Fruit fly (Drosophila melanogaster) whole organism, pupa: ENCODE data around the gene eIF2Bepsilon.
A peak's percentile ranks its signal among the peaks of the same experiment; 100 is the strongest.

ENCODE experiments used
- CG10348 ChIP-seq: fragments of 200-800 bp; sonication (Bioruptor generic); IDR thresholded peaks from 2 replicates; pipeline ENCODE4 v1.3.6; 2022; ENCODE audit warnings: missing biosample characterization, missing genetic modification characterization
- CG12605 ChIP-seq: fragments of 200-800 bp; sonication (Bioruptor generic); IDR thresholded peaks from 2 replicates; pipeline ENCODE4 v1.3.6; 2022; ENCODE audit warnings: missing biosample characterization, missing genetic modification characterization
- CG13204 ChIP-seq: fragments of 200-800 bp; sonication (Bioruptor generic); optimal IDR thresholded peaks from 2 replicates; lab custom pipeline; 2018; ENCODE audit warnings: missing biosample characterization, mild to moderate bottlenecking, missing genetic modification characterization, moderate library complexity
- CG14655 ChIP-seq: fragments of 200-800 bp; sonication (Bioruptor generic); optimal IDR thresholded peaks from 3 replicates; lab custom pipeline; 2017; ENCODE audit warnings: mild to moderate bottlenecking, missing biosample characterization, missing genetic modification reagents, missing genetic modification characterization
- CG15710 ChIP-seq: fragments of 200-800 bp; sonication (Bioruptor generic); optimal IDR thresholded peaks from 2 replicates; lab custom pipeline; 2018; ENCODE audit warnings: missing biosample characterization, mild to moderate bottlenecking, missing genetic modification characterization, moderate library complexity
- CG17806 ChIP-seq: fragments of 200-800 bp; sonication (Bioruptor generic); optimal IDR thresholded peaks from 2 replicates; lab custom pipeline; 2018; ENCODE audit warnings: missing biosample characterization, mild to moderate bottlenecking, missing genetic modification characterization, moderate library complexity
- CG32121 ChIP-seq: fragments of 200-800 bp; sonication (Bioruptor generic); IDR thresholded peaks from 2 replicates; pipeline ENCODE4 v1.3.6; 2022; ENCODE audit warnings: missing biosample characterization, missing genetic modification characterization
- CG34367 ChIP-seq: fragments of 200-800 bp; sonication (Bioruptor generic); optimal IDR thresholded peaks from 2 replicates; lab custom pipeline; 2018; ENCODE audit warnings: missing biosample characterization, mild to moderate bottlenecking, missing genetic modification characterization
- CG4496 ChIP-seq: fragments of 200-800 bp; sonication (Bioruptor generic); IDR thresholded peaks from 3 replicates; pipeline ENCODE4 v1.3.6; 2022; ENCODE audit warnings: missing biosample characterization, missing genetic modification characterization
- CG8159 ChIP-seq: fragments of 200-800 bp; sonication (Bioruptor generic); optimal IDR thresholded peaks from 3 replicates; lab custom pipeline; 2018; ENCODE audit warnings: missing biosample characterization, mild to moderate bottlenecking, missing genetic modification characterization, moderate library complexity
- CG8301 ChIP-seq: fragments of 200-800 bp; sonication (Bioruptor generic); optimal IDR thresholded peaks from 2 replicates; lab custom pipeline; 2018; ENCODE audit warnings: missing biosample characterization, mild to moderate bottlenecking, missing genetic modification characterization
- CG9948 ChIP-seq: fragments of 200-800 bp; sonication (Bioruptor generic); optimal IDR thresholded peaks from 2 replicates; lab custom pipeline; 2018; ENCODE audit warnings: missing biosample characterization, mild to moderate bottlenecking, missing genetic modification characterization, moderate library complexity
- D1 ChIP-seq: fragments of 200-800 bp; sonication (Bioruptor generic); optimal IDR thresholded peaks from 2 replicates; lab custom pipeline; 2018; ENCODE audit warnings: missing biosample characterization, mild to moderate bottlenecking, missing genetic modification characterization, moderate library complexity
- EcR ChIP-seq: fragments of 200-800 bp; sonication (Bioruptor generic); optimal IDR thresholded peaks from 3 replicates; lab custom pipeline; 2019; ENCODE audit warnings: missing biosample characterization, missing genetic modification characterization, mild to moderate bottlenecking, moderate library complexity, missing genetic modification reagents
- Ets98B ChIP-seq: fragments of 200-800 bp; sonication (Bioruptor generic); IDR thresholded peaks from 2 replicates; pipeline ENCODE4 v1.3.6; 2022; ENCODE audit warnings: missing biosample characterization, missing genetic modification characterization
- Pif1A ChIP-seq: fragments of 200-800 bp; sonication (Bioruptor generic); optimal IDR thresholded peaks from 3 replicates; lab custom pipeline; 2016; ENCODE audit warnings: missing biosample characterization, missing genetic modification characterization
- Pif1B ChIP-seq: fragments of 200-800 bp; sonication (Bioruptor generic); optimal IDR thresholded peaks from 3 replicates; lab custom pipeline; 2016; ENCODE audit warnings: missing biosample characterization, missing genetic modification characterization
- Snoo ChIP-seq: fragments of 200-800 bp; sonication (Bioruptor generic); optimal IDR thresholded peaks from 3 replicates; lab custom pipeline; 2017; ENCODE audit warnings: missing biosample characterization, mild to moderate bottlenecking, missing genetic modification characterization, inconsistent platforms
- fd96Ca ChIP-seq: fragments of 200-800 bp; sonication (Bioruptor generic); IDR thresholded peaks from 3 replicates; pipeline ENCODE4 v1.3.6; 2022; ENCODE audit warnings: missing biosample characterization, missing genetic modification characterization
- gl ChIP-seq: fragments of 200-800 bp; sonication (Bioruptor generic); optimal IDR thresholded peaks from 2 replicates; lab custom pipeline; 2018; ENCODE audit warnings: missing biosample characterization, mild to moderate bottlenecking, missing genetic modification characterization
- rn ChIP-seq: fragments of 200-800 bp; sonication (Bioruptor generic); IDR thresholded peaks from 2 replicates; pipeline ENCODE4 v1.3.6; 2022; ENCODE audit warnings: missing biosample characterization, missing genetic modification characterization

eIF2Bepsilon gene

dm6 chrX:1922765-1923501 is at the start of gene eIF2Bepsilon, which contains the start of gene Ocrl:
Gene eIF2Bepsilon, minus strand, starts transcription at chrX:1922874.
Gene Ocrl, plus strand, starts transcription at chrX:1922981.
- no peak for TF ChIP-seq CG12605
- no peak for TF ChIP-seq D1
- TF ChIP-seq EcR (GFP tag; lab: Kevin White, UChicago): peak; percentile 49
- no peak for TF ChIP-seq CG34367 (tag; lab: Kevin White, UChicago)
- no peak for TF ChIP-seq CG4496

dm6 chrX:1972150-1972549 is 49.5 kb upstream of the eIF2Bepsilon start:
- TF ChIP-seq Snoo (tag; lab: Kevin White, UChicago): peak; percentile 55
- TF ChIP-seq fd96Ca: no peak
- TF ChIP-seq, all 21 proteins: peak for 1

dm6 chrX:1970575-1971325 is 48.1 kb upstream of the eIF2Bepsilon start:
- TF ChIP-seq CG17806 (tag; lab: Kevin White, UChicago): no peak
- TF ChIP-seq Pif1A (GFP tag; lab: Kevin White, UChicago): no peak
- no peak for TF ChIP-seq CG14655 (GFP tag; lab: Kevin White, UChicago)
- no peak for TF ChIP-seq D1
- no peak for TF ChIP-seq gl (tag; lab: Kevin White, UChicago)
- no peak for TF ChIP-seq Snoo (tag; lab: Kevin White, UChicago)
- no peak for TF ChIP-seq CG15710
- TF ChIP-seq CG34367 (tag; lab: Kevin White, UChicago): no peak
- TF ChIP-seq CG4496: no peak
- TF ChIP-seq CG8301 (tag; lab: Kevin White, UChicago): no peak
- 0 out of 2 replicates have a peak, but pooled peaks have one; percentile 22 for TF ChIP-seq Ets98B (GFP tag; lab: Robert Waterston, UW)
- TF ChIP-seq Pif1B (GFP tag; lab: Kevin White, UChicago): no peak
- no peak for TF ChIP-seq CG8159 (tag; lab: Kevin White, UChicago)
- no peak for TF ChIP-seq rn (GFP tag; lab: Robert Waterston, UW)
- TF ChIP-seq fd96Ca: no peak
- TF ChIP-seq CG12605: no peak
- TF ChIP-seq CG9948 (tag; lab: Kevin White, UChicago): no peak
- TF ChIP-seq CG32121: peak; percentile 46
- no peak for TF ChIP-seq CG10348 (GFP tag; lab: Robert Waterston, UW)
- peak; percentile 78 for TF ChIP-seq EcR (GFP tag; lab: Kevin White, UChicago)

- TF ChIP-seq Pif1B (GFP tag; lab: Kevin White, UChicago) (no peak), fd96Ca (peak; percentile 47; the same call in 2 of the 3 replicates), CG32121 (peak; percentile 80), CG14655 (GFP tag; lab: Kevin White, UChicago) (peak; percentile 14), CG8301 (tag; lab: Kevin White, UChicago) (peak; percentile 15), Ets98B (GFP tag; lab: Robert Waterston, UW) (peak; percentile 70), rn (GFP tag; lab: Robert Waterston, UW) (0 out of 2 replicates have a peak, but pooled peaks have one; percentile 11), CG34367 (tag; lab: Kevin White, UChicago) (no peak), CG4496 (peak; percentile 51; the same call in 1 of the 3 replicates), CG13204 (no peak), CG10348 (GFP tag; lab: Robert Waterston, UW) (no peak)
Observed at dm6 chrX:1969775-1970574, 47.3 kb upstream of the eIF2Bepsilon start.

DNA sequence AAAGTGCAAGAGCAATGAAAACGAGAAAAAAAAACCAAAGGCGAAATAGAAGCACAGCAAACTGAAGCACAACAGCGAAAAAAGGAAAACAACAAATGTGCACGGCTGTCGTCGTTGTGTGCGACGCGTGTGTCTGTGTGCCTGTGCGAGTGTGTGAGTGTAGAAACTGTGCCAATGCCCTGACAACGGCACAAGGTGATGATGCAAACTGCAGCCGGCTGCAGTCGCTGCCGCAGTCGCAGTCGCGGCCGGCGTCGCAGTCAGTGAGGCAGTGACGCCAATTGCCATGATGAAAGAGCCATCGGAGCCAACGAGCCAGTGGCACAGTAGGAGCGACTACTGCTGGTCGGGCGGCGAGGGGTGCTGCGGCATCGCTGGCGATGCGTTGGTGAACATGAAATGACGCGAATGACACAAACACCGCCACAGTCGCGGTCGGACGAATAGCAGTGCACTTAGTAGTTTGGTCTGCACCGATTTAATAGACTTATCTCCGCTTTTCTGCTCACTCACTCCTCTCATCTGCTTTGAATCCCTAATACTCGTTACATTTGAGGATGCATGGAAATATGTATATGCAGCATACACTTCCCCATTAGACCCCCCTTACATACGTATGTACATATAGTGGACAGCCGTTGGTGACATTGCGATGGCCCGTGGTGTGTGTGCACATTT is 46.0 kb upstream of the eIF2Bepsilon start:
- TF ChIP-seq CG8301 (tag; lab: Kevin White, UChicago) (peak; percentile 89), EcR (GFP tag; lab: Kevin White, UChicago) (peak; percentile 96), CG13204 (peak; percentile 69), CG34367 (tag; lab: Kevin White, UChicago) (peak; percentile 66), D1 (no peak), CG17806 (tag; lab: Kevin White, UChicago) (peak; percentile 67), CG10348 (GFP tag; lab: Robert Waterston, UW) (peak; percentile 84), Pif1A (GFP tag; lab: Kevin White, UChicago) (peak; percentile 73), Pif1B (GFP tag; lab: Kevin White, UChicago) (peak; percentile 53), CG9948 (tag; lab: Kevin White, UChicago) (peak; percentile 71), CG4496 (peak; percentile 89), rn (GFP tag; lab: Robert Waterston, UW) (peak; percentile 58; the same call in 1 of the 2 replicates), CG15710 (peak; percentile 77), CG12605 (peak; percentile 82), CG14655 (GFP tag; lab: Kevin White, UChicago) (peak; percentile 85), CG8159 (tag; lab: Kevin White, UChicago) (peak; percentile 79), Snoo (tag; lab: Kevin White, UChicago) (peak; percentile 35), CG32121 (peak; percentile 91), Ets98B (GFP tag; lab: Robert Waterston, UW) (peak; percentile 77), fd96Ca (peak; percentile 90), gl (tag; lab: Kevin White, UChicago) (peak; percentile 36)
